Worm (Caenorhabditis elegans): ENCODE data around the gene pph-4.2.

pph-4.2 gene

DNA sequence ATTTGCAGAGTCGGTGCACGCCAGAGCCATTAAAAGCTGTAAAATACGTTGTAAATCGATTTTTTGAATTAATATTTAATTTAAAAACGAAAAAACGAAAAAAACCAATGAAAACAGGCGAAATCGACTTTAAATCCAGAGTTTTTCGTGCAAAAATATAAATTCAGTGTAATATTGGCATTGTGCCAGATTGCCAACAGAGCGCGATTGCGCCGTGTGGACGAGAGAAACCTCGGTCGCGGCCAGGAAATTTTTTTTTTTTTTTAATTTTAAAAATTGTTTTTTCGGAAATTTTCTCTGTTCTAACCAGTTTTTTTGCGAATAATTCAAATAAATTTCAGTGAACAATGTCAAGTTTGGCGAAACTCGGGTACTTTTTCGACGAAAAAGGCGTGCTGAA lies 25.7 kb downstream of the pph-4.2 start, which contains the start of the genes pph-4.1 and Y75B8A.31 (continued):
- no peak for TF ChIP-seq R02D3.7 (tag; optimal IDR thresholded peaks at IDR 0.05)
- no peak for TF ChIP-seq attf-4 (tag; optimal IDR thresholded peaks at IDR 0.05)
- TF ChIP-seq php-3 (GFP tag; IDR thresholded peaks at IDR 0.05) = no peak
- no peak for TF ChIP-seq zip-2 (tag; optimal IDR thresholded peaks at IDR 0.05)
- peak; percentile 44 for TF ChIP-seq zfp-2 (tag; optimal IDR thresholded peaks at IDR 0.05)
- no peak for TF ChIP-seq fos-1 (tag; optimal IDR thresholded peaks at IDR 0.05)
- TF ChIP-seq unc-130 (GFP tag; optimal IDR thresholded peaks at IDR 0.05) = peak; percentile 95
- no peak for TF ChIP-seq Y105C5A.15 (GFP tag; IDR thresholded peaks at IDR 0.05)
- TF ChIP-seq lin-13 (GFP tag; optimal IDR thresholded peaks at IDR 0.05) = peak; percentile 81
- TF ChIP-seq aha-1 (tag) = no peak
- TF ChIP-seq lin-15B (tag; optimal IDR thresholded peaks at IDR 0.05) = peak; percentile 84
- TF ChIP-seq spr-1 (tag; optimal IDR thresholded peaks at IDR 0.05) = peak; percentile 41
- TF ChIP-seq hlh-30 (tag; optimal IDR thresholded peaks at IDR 0.05; ENCODE audit: insufficient read depth) = peak; percentile 67
- peak; percentile 65 for TF ChIP-seq nhr-77 (tag; optimal IDR thresholded peaks at IDR 0.05)
- TF ChIP-seq saeg-2 (GFP tag; IDR thresholded peaks at IDR 0.05) = no peak
- peak; percentile 77 for TF ChIP-seq nhr-6 (tag; optimal IDR thresholded peaks at IDR 0.05)
- TF ChIP-seq dve-1 (tag; optimal IDR thresholded peaks at IDR 0.05; ENCODE audit: insufficient read depth) = peak; percentile 84
- no peak for TF ChIP-seq skn-1 (tag; optimal IDR thresholded peaks at IDR 0.05)
- peak; percentile 59; the same call in 1 of the 2 replicates for TF ChIP-seq lin-1 (GFP tag; IDR thresholded peaks at IDR 0.05)
- TF ChIP-seq nhr-11 (tag; optimal IDR thresholded peaks at IDR 0.05) = no peak
- TF ChIP-seq F37D6.2 (tag; optimal IDR thresholded peaks at IDR 0.05) = peak; percentile 62
- no peak for TF ChIP-seq T20F7.1 (GFP tag; optimal IDR thresholded peaks at IDR 0.05)
- no peak for TF ChIP-seq nhr-111 (GFP tag; optimal IDR thresholded peaks at IDR 0.05)
- TF ChIP-seq D1046.2 (GFP tag; IDR thresholded peaks at IDR 0.05) = no peak
- no peak for TF ChIP-seq F44E2.7 (GFP tag; IDR thresholded peaks at IDR 0.05)
- peak; percentile 75 for TF ChIP-seq hlh-11 (tag; optimal IDR thresholded peaks at IDR 0.05)
- TF ChIP-seq tag-97 (GFP tag; IDR thresholded peaks at IDR 0.05) = no peak
- 0 out of 2 replicates have a peak, but pooled peaks have one; percentile 31 for TF ChIP-seq ceh-44 (GFP tag; IDR thresholded peaks at IDR 0.05)
- TF ChIP-seq jun-1 (tag; optimal IDR thresholded peaks at IDR 0.05) = no peak
- no peak for TF ChIP-seq mxl-3 (GFP tag; optimal IDR thresholded peaks at IDR 0.05)
- no peak for TF ChIP-seq mdl-1 (tag; optimal IDR thresholded peaks at IDR 0.05)
- TF ChIP-seq zip-11 (GFP tag; IDR thresholded peaks at IDR 0.05) = no peak
- TF ChIP-seq lir-3 (tag; optimal IDR thresholded peaks at IDR 0.05) = no peak
- no peak for TF ChIP-seq lin-39 (tag; optimal IDR thresholded peaks at IDR 0.05)
- TF ChIP-seq spr-3 (GFP tag; optimal IDR thresholded peaks at IDR 0.05) = no peak
- no peak for TF ChIP-seq egl-27 (tag; optimal IDR thresholded peaks at IDR 0.05)
- TF ChIP-seq F49E8.2 (tag; optimal IDR thresholded peaks at IDR 0.05; ENCODE audit: borderline replicate concordance) = peak; percentile 34
- no peak for TF ChIP-seq unc-62 (GFP tag; optimal IDR thresholded peaks at IDR 0.05 in 1 of 2)
- TF ChIP-seq unc-62 (tag; optimal IDR thresholded peaks at IDR 0.05) = no peak
- TF ChIP-seq dmd-6 (GFP tag; IDR thresholded peaks at IDR 0.05) = peak; percentile 75
- no peak for TF ChIP-seq nhr-237 (tag; optimal IDR thresholded peaks at IDR 0.05)
- no peak for TF ChIP-seq daf-19 (GFP tag; conservative IDR thresholded peaks at IDR 0.05)
- no peak for TF ChIP-seq ceh-82 (tag; optimal IDR thresholded peaks at IDR 0.05)
- peak; percentile 71 for TF ChIP-seq nhr-102 (tag; optimal IDR thresholded peaks at IDR 0.05)
- TF ChIP-seq zfp-3 (GFP tag; conservative IDR thresholded peaks at IDR 0.05) = 0 out of 2 replicates have a peak, but pooled peaks have one; percentile 27
- peak in 1 of 2 experiments; percentile 91 for TF ChIP-seq lsy-2 (tag; optimal IDR thresholded peaks at IDR 0.05)
- no peak for TF ChIP-seq nhr-10 (tag; optimal IDR thresholded peaks at IDR 0.05)
- no peak for TF ChIP-seq Y75B8A.6 (GFP tag; IDR thresholded peaks at IDR 0.05)
- TF ChIP-seq mes-2 (tag; optimal IDR thresholded peaks at IDR 0.05; ENCODE audit: poor library complexity, severe bottlenecking) = peak; percentile 99
- peak; percentile 12 to 45 for TF ChIP-seq daf-16 (GFP tag; optimal IDR thresholded peaks at IDR 0.05)
- TF ChIP-seq daf-16 (tag; optimal IDR thresholded peaks at IDR 0.05) = peak; percentile 37
- TF ChIP-seq mep-1 (tag; optimal IDR thresholded peaks at IDR 0.05) = peak; percentile 82
- TF ChIP-seq F26F4.8 (GFP tag; conservative IDR thresholded peaks at IDR 0.05) = no peak

Measured in whole organism, L4 larva.